Fruit fly (Drosophila melanogaster): ENCODE results near the gene RnpS1.

The RnpS1 gene

dm6 chr3R:9515860-9516344 is 35.9 kb upstream of the RnpS1 start, which contains the start of the genes mRpL47, CG8176 and Kdm3 (continued):
- no peak for TF ChIP-seq CG11504 (tag; optimal IDR thresholded peaks at IDR 0.05)
- peak; percentile 70 for TF ChIP-seq tx (GFP tag; optimal IDR thresholded peaks at IDR 0.05)
- peak; percentile 63 for TF ChIP-seq grau (tag; optimal IDR thresholded peaks at IDR 0.05)
- TF ChIP-seq exex (tag; optimal IDR thresholded peaks at IDR 0.05) = peak; percentile 56
- TF ChIP-seq Kr (GFP tag; optimal IDR thresholded peaks at IDR 0.05) = no peak
- peak; percentile 100 for TF ChIP-seq pzg (GFP tag; optimal IDR thresholded peaks at IDR 0.05)
- TF ChIP-seq CG1647 (GFP tag; optimal IDR thresholded peaks at IDR 0.05) = peak; percentile 86
- peak; percentile 81 for TF ChIP-seq CG15601 (tag; optimal IDR thresholded peaks at IDR 0.05)
- peak; percentile 86 for TF ChIP-seq CG14710 (tag; optimal IDR thresholded peaks at IDR 0.05)
- TF ChIP-seq Ets65A (GFP tag) = peak; percentile 96
- peak; percentile 95 for TF ChIP-seq HmgZ (tag; optimal IDR thresholded peaks at IDR 0.05)
- peak; percentile 38 for TF ChIP-seq CG11398 (GFP tag; optimal IDR thresholded peaks at IDR 0.05)
- peak; percentile 28 for TF ChIP-seq twi (tag; optimal IDR thresholded peaks at IDR 0.05)
- peak; percentile 37 for TF ChIP-seq CG5245 (GFP tag; optimal IDR thresholded peaks at IDR 0.05)
- peak; percentile 67 for TF ChIP-seq gfzf (GFP tag; optimal IDR thresholded peaks at IDR 0.05)
- no peak for TF ChIP-seq bbx (GFP tag; IDR thresholded peaks at IDR 0.05; ENCODE audit: partially characterized antibody)
- TF ChIP-seq Fer2 (tag; optimal IDR thresholded peaks at IDR 0.05) = peak; percentile 10
- TF ChIP-seq gro (GFP tag; optimal IDR thresholded peaks at IDR 0.05) = peak; percentile 82
- TF ChIP-seq Dad (GFP tag; optimal IDR thresholded peaks at IDR 0.05) = peak; percentile 72
- TF ChIP-seq Ada2b (GFP tag; IDR thresholded peaks at IDR 0.05) = no peak
- peak; percentile 70 for TF ChIP-seq caup (GFP tag; optimal IDR thresholded peaks at IDR 0.05; ENCODE audit: severe bottlenecking)
- TF ChIP-seq CG2889 (GFP tag; IDR thresholded peaks at IDR 0.05) = no peak
- peak; percentile 35 for TF ChIP-seq CG13775 (GFP tag; optimal IDR thresholded peaks at IDR 0.05)
- peak; percentile 21 for TF ChIP-seq CG18011 (GFP tag; optimal IDR thresholded peaks at IDR 0.05)
- TF ChIP-seq Aef1 (GFP tag; IDR thresholded peaks at IDR 0.05) = no peak
- TF ChIP-seq her (GFP tag; optimal IDR thresholded peaks at IDR 0.05) = peak; percentile 63
- TF ChIP-seq Rx (GFP tag; IDR thresholded peaks at IDR 0.05) = no peak
- peak; percentile 55 for TF ChIP-seq CG18599 (GFP tag; optimal IDR thresholded peaks at IDR 0.05)
- TF ChIP-seq salm (tag; optimal IDR thresholded peaks at IDR 0.05) = no peak
- TF ChIP-seq CG2712 (tag; optimal IDR thresholded peaks at IDR 0.05) = peak; percentile 68
- TF ChIP-seq D19B (GFP tag; optimal IDR thresholded peaks at IDR 0.05) = no peak
- peak; percentile 38 for TF ChIP-seq CG1602 (GFP tag; optimal IDR thresholded peaks at IDR 0.05)
- TF ChIP-seq CG9215 (GFP tag; IDR thresholded peaks at IDR 0.05) = no peak
- TF ChIP-seq ac (GFP tag; optimal IDR thresholded peaks at IDR 0.05) = no peak
- peak; percentile 76 for TF ChIP-seq pnt (GFP tag; optimal IDR thresholded peaks at IDR 0.05)
- TF ChIP-seq CG32772 (GFP tag; IDR thresholded peaks at IDR 0.05) = no peak
- peak; percentile 61 for TF ChIP-seq Bteb2 (GFP tag; optimal IDR thresholded peaks at IDR 0.05)
- peak; percentile 61 for TF ChIP-seq Nf-YC (tag; optimal IDR thresholded peaks at IDR 0.05)
- no peak for TF ChIP-seq CG4360 (GFP tag; IDR thresholded peaks at IDR 0.05)
- peak; percentile 59 for TF ChIP-seq CG12391 (tag; optimal IDR thresholded peaks at IDR 0.05)
- TF ChIP-seq Six4 (GFP tag; optimal IDR thresholded peaks at IDR 0.05) = no peak
- TF ChIP-seq Stat92E (GFP tag; optimal IDR thresholded peaks at IDR 0.05) = peak in 1 of 3 experiments; percentile 54
- TF ChIP-seq CG11560 (tag; IDR thresholded peaks at IDR 0.05) = no peak
- TF ChIP-seq CG5180 (GFP tag; optimal IDR thresholded peaks at IDR 0.05) = no peak
- TF ChIP-seq Side (GFP tag; optimal IDR thresholded peaks at IDR 0.05) = peak; percentile 74
- peak; percentile 68 for TF ChIP-seq CG4282 (GFP tag; optimal IDR thresholded peaks at IDR 0.05)
- peak; percentile 83 for TF ChIP-seq ERR (GFP tag; optimal IDR thresholded peaks at IDR 0.05)
- TF ChIP-seq pho (GFP tag; optimal IDR thresholded peaks at IDR 0.05) = peak; percentile 87
- TF ChIP-seq Jarid2 (GFP tag; optimal IDR thresholded peaks at IDR 0.05) = no peak
- TF ChIP-seq Pdp1 (GFP tag; optimal IDR thresholded peaks at IDR 0.05) = peak; percentile 64 to 97
